Fruit fly (Drosophila melanogaster): ENCODE results near the gene escl.
A peak's percentile ranks its signal among the peaks of the same experiment; 100 is the strongest.

- TF ChIP-seq EcR (GFP tag; optimal IDR thresholded peaks at IDR 0.05), result peak in 1 of 2 experiments; percentile 52
- no peak for TF ChIP-seq usp (GFP tag; optimal IDR thresholded peaks at IDR 0.05)
- TF ChIP-seq pan (optimal IDR thresholded peaks at IDR 0.05), result no peak
Observed at dm6 chr2L:12013243-12013642, 22.5 kb downstream of the escl start.

All from whole organism.